Worm (Caenorhabditis elegans) whole organism, midembryonic: ENCODE measurements around the gene ptr-19.

Experiments used
- T22C8.4 ChIP-seq: fragments of 200-800 bp; sonication (Bioruptor generic); IDR thresholded peaks from 2 replicates; pipeline ENCODE4 v1.3.6; 2022; ENCODE audit warnings: missing genetic modification characterization, missing compliant biosample characterization
- cog-1 ChIP-seq: sonication (generic microtip); optimal IDR thresholded peaks from 2 replicates; lab custom pipeline; 2016; ENCODE audit warnings: missing genetic modification characterization, missing compliant biosample characterization
- flt-1 ChIP-seq: fragments of 200-800 bp; sonication (Bioruptor generic); IDR thresholded peaks from 2 replicates; pipeline ENCODE4 v1.3.6; 2022; ENCODE audit warnings: missing genetic modification characterization, missing compliant biosample characterization
- med-1 ChIP-seq: sonication (generic microtip); optimal IDR thresholded peaks from 2 replicates; lab custom pipeline; 2017; ENCODE audit warnings: missing genetic modification characterization, mild to moderate bottlenecking, missing compliant biosample characterization, antibody characterized with exemption, missing genetic modification reagents; ENCODE audit not compliant: insufficient read depth
- ztf-29 ChIP-seq: fragments of 200-800 bp; sonication (Bioruptor generic); IDR thresholded peaks from 2 replicates; pipeline ENCODE4 v1.3.6; 2022; ENCODE audit warnings: missing genetic modification reagents, missing genetic modification characterization, missing compliant biosample characterization

- TF ChIP-seq T22C8.4 (GFP tag; lab: Robert Waterston, UW), result no peak
- no peak for TF ChIP-seq flt-1 (GFP tag; lab: Robert Waterston, UW)
- TF ChIP-seq med-1 (GFP tag; lab: Kevin White, UChicago), result no peak
- TF ChIP-seq cog-1 (tag; lab: Kevin White, UChicago), result no peak
- TF ChIP-seq ztf-29 (GFP tag; lab: Robert Waterston, UW), result no peak
Measured at ce11 chrIII:10746406-10746807, 35.2 kb upstream of the ptr-19 start.
